Worm (Caenorhabditis elegans) whole organism, L1 larva: Measurements from ENCODE around the gene ceh-90.

Experiments used
- ceh-88 ChIP-seq: fragments of 200-800 bp; sonication (Bioruptor generic); IDR thresholded peaks from 2 replicates; pipeline ENCODE4 v1.3.6; 2022; ENCODE audit warnings: missing genetic modification characterization, missing compliant biosample characterization
- ces-1 ChIP-seq: fragments of 150-350 bp; optimal IDR thresholded peaks from 2 replicates; lab custom pipeline; 2014; ENCODE audit warnings: missing biosample characterization, missing genetic modification reagents, missing genetic modification characterization
- elt-3 ChIP-seq, 6 experiments: fragments of 150-350 bp in 1 of 6; sonication (generic microtip); optimal IDR thresholded peaks; 2 replicates each; lab custom pipeline; 2017 to 2018; ENCODE audit warnings: missing biosample characterization in 6 of 6, missing genetic modification characterization in 6 of 6, inconsistent platforms in 1 of 6
- fkh-10 ChIP-seq: sonication (generic microtip); optimal IDR thresholded peaks from 2 replicates; lab custom pipeline; 2017; ENCODE audit warnings: missing biosample characterization, missing genetic modification reagents, missing genetic modification characterization
- hlh-17 ChIP-seq: fragments of 200-800 bp; sonication (Bioruptor generic); optimal IDR thresholded peaks from 2 replicates; lab custom pipeline; 2018; ENCODE audit warnings: missing genetic modification characterization, mild to moderate bottlenecking, missing compliant biosample characterization, moderate library complexity, borderline replicate concordance
- lin-13 ChIP-seq: fragments of 150-350 bp; optimal IDR thresholded peaks from 2 replicates; lab custom pipeline; 2014; ENCODE audit warnings: missing biosample characterization, missing genetic modification reagents, missing genetic modification characterization
- lsy-2 ChIP-seq, 2 experiments: fragments of 150-350 bp; optimal IDR thresholded peaks; 2 replicates each; lab custom pipeline; 2014; ENCODE audit warnings: missing biosample characterization in 2 of 2, missing genetic modification characterization in 2 of 2
- nhr-12 ChIP-seq: sonication (generic microtip); optimal IDR thresholded peaks from 2 replicates; lab custom pipeline; 2017; ENCODE audit warnings: missing biosample characterization, missing genetic modification characterization
- nhr-28 ChIP-seq: fragments of 150-350 bp; optimal IDR thresholded peaks from 2 replicates; lab custom pipeline; 2014; ENCODE audit warnings: missing biosample characterization, missing genetic modification characterization
- nhr-76 ChIP-seq: sonication (generic microtip); optimal IDR thresholded peaks from 2 replicates; lab custom pipeline; 2017; ENCODE audit warnings: missing biosample characterization, missing genetic modification characterization
- sox-4 ChIP-seq: sonication (generic microtip); optimal IDR thresholded peaks from 2 replicates; lab custom pipeline; 2016; ENCODE audit warnings: missing genetic modification characterization, missing compliant biosample characterization
- unc-86 ChIP-seq: sonication (generic microtip); optimal IDR thresholded peaks from 2 replicates; lab custom pipeline; 2016; ENCODE audit warnings: missing genetic modification characterization, missing compliant biosample characterization
- zag-1 ChIP-seq: fragments of 150-350 bp; optimal IDR thresholded peaks from 2 replicates; lab custom pipeline; 2014; ENCODE audit warnings: missing biosample characterization, missing genetic modification characterization
- ztf-11 ChIP-seq, 2 experiments: sonication (generic microtip); optimal IDR thresholded peaks; 2 replicates each; lab custom pipeline; 2016 to 2017; ENCODE audit warnings: missing genetic modification characterization in 2 of 2, missing biosample characterization in 1 of 2, missing compliant biosample characterization in 1 of 2

DNA sequence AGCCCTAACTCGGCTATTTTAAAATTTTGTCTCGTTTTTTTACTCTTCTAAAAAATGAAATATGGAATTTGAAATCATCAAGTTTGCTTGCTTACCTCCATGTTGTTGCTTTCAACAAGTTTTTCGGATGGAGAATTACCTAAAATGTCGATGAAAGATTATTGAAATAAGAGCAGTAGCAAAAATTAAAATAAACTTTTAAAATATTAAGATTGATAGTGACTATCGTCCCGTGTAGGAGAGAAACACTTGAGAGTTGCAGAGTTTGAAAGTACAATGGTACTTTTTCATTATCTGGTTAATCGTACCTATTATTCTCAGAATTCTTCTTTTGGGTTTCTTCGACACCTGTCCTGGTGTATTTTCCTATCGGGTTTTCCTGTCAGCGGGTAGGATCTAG is at the start of gene ceh-90:
- TF ChIP-seq elt-3 (tag; optimal IDR thresholded peaks at IDR 0.05; lab: Kevin White, UChicago) (no peak), zag-1 (tag; lab: Kevin White, UChicago) (no peak), nhr-28 (tag; lab: Kevin White, UChicago) (no peak), sox-4 (no peak), lsy-2 (tag; optimal IDR thresholded peaks at IDR 0.05; lab: Kevin White, UChicago) (no peak), lin-13 (GFP tag; lab: Kevin White, UChicago) (no peak), nhr-12 (tag; lab: Kevin White, UChicago) (no peak), fkh-10 (GFP tag; lab: Kevin White, UChicago) (no peak), ceh-88 (GFP tag; lab: Robert Waterston, UW) (no peak), ztf-11 (tag; optimal IDR thresholded peaks at IDR 0.05; lab: Kevin White, UChicago) (no peak), nhr-76 (tag; lab: Kevin White, UChicago) (no peak), ces-1 (no peak), hlh-17 (no peak), unc-86 (tag; lab: Kevin White, UChicago) (no peak)
